Worm (Caenorhabditis elegans) whole organism, L3 larva: ENCODE measurements around the gene unc-69.
A peak's percentile ranks its signal among the peaks of the same experiment; 100 is the strongest.

ENCODE experiments used
- R02D3.7 ChIP-seq: fragments of 150-350 bp; optimal IDR thresholded peaks from 2 replicates; lab custom pipeline; 2014; ENCODE audit warnings: missing biosample characterization, missing genetic modification characterization
- ZK546.5 ChIP-seq: sonication (generic microtip); optimal IDR thresholded peaks from 2 replicates; lab custom pipeline; 2017; ENCODE audit warnings: missing biosample characterization, missing genetic modification characterization
- aly-2 ChIP-seq: fragments of 150-350 bp; optimal IDR thresholded peaks from 2 replicates; lab custom pipeline; 2014; ENCODE audit warnings: missing biosample characterization, missing genetic modification characterization
- ama-1 ChIP-seq: fragments of 150-350 bp; optimal IDR thresholded peaks from 2 replicates; lab custom pipeline; 2018
- ceh-16 ChIP-seq: sonication (generic microtip); optimal IDR thresholded peaks from 2 replicates; lab custom pipeline; 2017; ENCODE audit warnings: missing biosample characterization, missing genetic modification characterization
- ceh-28 ChIP-seq: fragments of 150-350 bp; optimal IDR thresholded peaks from 2 replicates; lab custom pipeline; 2014; ENCODE audit warnings: missing biosample characterization, missing genetic modification reagents, missing genetic modification characterization
- ceh-82 ChIP-seq: fragments of 150-350 bp; optimal IDR thresholded peaks from 2 replicates; lab custom pipeline; 2014; ENCODE audit warnings: missing biosample characterization, missing genetic modification characterization
- daf-12 ChIP-seq: fragments of 150-350 bp; optimal IDR thresholded peaks from 2 replicates; lab custom pipeline; 2014; ENCODE audit warnings: missing biosample characterization, missing genetic modification reagents, missing genetic modification characterization
- egl-5 ChIP-seq: fragments of 150-350 bp; optimal IDR thresholded peaks from 2 replicates; lab custom pipeline; 2017; ENCODE audit warnings: missing biosample characterization, missing genetic modification reagents, missing genetic modification characterization, inconsistent platforms
- elt-1 ChIP-seq: fragments of 150-350 bp; optimal IDR thresholded peaks from 2 replicates; lab custom pipeline; 2014; ENCODE audit warnings: missing biosample characterization, missing genetic modification characterization
- elt-2 ChIP-seq: sonication (generic microtip); optimal IDR thresholded peaks from 2 replicates; lab custom pipeline; 2016; ENCODE audit warnings: missing genetic modification reagents, mild to moderate bottlenecking, missing genetic modification characterization, missing compliant biosample characterization
- eor-1 ChIP-seq, 2 experiments: fragments of 150-350 bp; optimal IDR thresholded peaks; 2 replicates each; lab custom pipeline; 2014 to 2018; ENCODE audit warnings: missing biosample characterization in 2 of 2, missing genetic modification characterization in 2 of 2
- fkh-10 ChIP-seq: sonication (generic microtip); optimal IDR thresholded peaks from 2 replicates; lab custom pipeline; 2017; ENCODE audit warnings: missing biosample characterization, missing genetic modification reagents, missing genetic modification characterization
- hmg-11 ChIP-seq: sonication (generic microtip); optimal IDR thresholded peaks from 2 replicates; lab custom pipeline; 2016; ENCODE audit warnings: missing genetic modification characterization, missing compliant biosample characterization
- jun-1 ChIP-seq: fragments of 150-350 bp; optimal IDR thresholded peaks from 2 replicates; lab custom pipeline; 2014; ENCODE audit warnings: missing biosample characterization, missing genetic modification reagents, missing genetic modification characterization
- lin-15B ChIP-seq: fragments of 150-350 bp; optimal IDR thresholded peaks from 2 replicates; lab custom pipeline; 2014; ENCODE audit warnings: missing biosample characterization, missing genetic modification characterization
- lin-39 ChIP-seq: fragments of 150-350 bp; optimal IDR thresholded peaks from 2 replicates; lab custom pipeline; 2018; ENCODE audit warnings: missing biosample characterization, missing genetic modification reagents, missing genetic modification characterization
- lsy-12 ChIP-seq: sonication (generic microtip); optimal IDR thresholded peaks from 2 replicates; lab custom pipeline; 2016; ENCODE audit warnings: mild to moderate bottlenecking, missing genetic modification characterization, missing compliant biosample characterization
- mdl-1 ChIP-seq: fragments of 150-350 bp; optimal IDR thresholded peaks from 2 replicates; lab custom pipeline; 2014; ENCODE audit warnings: missing biosample characterization, missing genetic modification characterization
- mml-1 ChIP-seq: fragments of 150-350 bp; sonication (generic microtip); optimal IDR thresholded peaks from 3 replicates; lab custom pipeline; 2014; ENCODE audit warnings: missing biosample characterization, missing genetic modification characterization
- nfya-1 ChIP-seq: sonication (generic microtip); optimal IDR thresholded peaks from 2 replicates; lab custom pipeline; 2017; ENCODE audit warnings: missing genetic modification characterization, mild to moderate bottlenecking, missing compliant biosample characterization, antibody characterized with exemption, moderate library complexity; ENCODE audit not compliant: insufficient read depth
- nhr-11 ChIP-seq: fragments of 150-350 bp; optimal IDR thresholded peaks from 2 replicates; lab custom pipeline; 2014; ENCODE audit warnings: missing biosample characterization, missing genetic modification characterization
- nhr-12 ChIP-seq: fragments of 150-350 bp; optimal IDR thresholded peaks from 2 replicates; lab custom pipeline; 2014; ENCODE audit warnings: missing biosample characterization, missing genetic modification characterization
- nhr-23 ChIP-seq: fragments of 150-350 bp; optimal IDR thresholded peaks from 2 replicates; lab custom pipeline; 2014; ENCODE audit warnings: missing biosample characterization, missing genetic modification reagents, missing genetic modification characterization
- nhr-237 ChIP-seq: fragments of 150-350 bp; optimal IDR thresholded peaks from 2 replicates; lab custom pipeline; 2014; ENCODE audit warnings: missing biosample characterization, missing genetic modification characterization
- nhr-25 ChIP-seq: sonication (generic microtip); optimal IDR thresholded peaks from 2 replicates; lab custom pipeline; 2017; ENCODE audit warnings: missing biosample characterization, missing genetic modification characterization
- nhr-43 ChIP-seq: sonication (generic microtip); optimal IDR thresholded peaks from 2 replicates; lab custom pipeline; 2016; ENCODE audit warnings: mild to moderate bottlenecking, missing genetic modification characterization, missing compliant biosample characterization; ENCODE audit not compliant: poor library complexity, severe bottlenecking
- nhr-76 ChIP-seq: fragments of 150-350 bp; sonication (generic microtip); optimal IDR thresholded peaks from 5 replicates; lab custom pipeline; 2014; ENCODE audit warnings: missing biosample characterization, missing genetic modification characterization
- nhr-77 ChIP-seq: fragments of 150-350 bp; optimal IDR thresholded peaks from 2 replicates; lab custom pipeline; 2014; ENCODE audit warnings: missing biosample characterization, missing genetic modification characterization
- pha-4 ChIP-seq: fragments of 150-350 bp; optimal IDR thresholded peaks from 2 replicates; lab custom pipeline; 2014; ENCODE audit warnings: missing biosample characterization, missing genetic modification reagents, missing genetic modification characterization
- pqm-1 ChIP-seq: fragments of 150-350 bp; optimal IDR thresholded peaks from 2 replicates; lab custom pipeline; 2017; ENCODE audit warnings: missing biosample characterization, missing genetic modification characterization, inconsistent platforms
- sea-2 ChIP-seq: fragments of 150-350 bp; sonication (generic microtip); optimal IDR thresholded peaks from 4 replicates; lab custom pipeline; 2014; ENCODE audit warnings: missing biosample characterization, missing genetic modification reagents, missing genetic modification characterization
- skn-1 ChIP-seq: fragments of 150-350 bp; optimal IDR thresholded peaks from 2 replicates; lab custom pipeline; 2014; ENCODE audit warnings: missing biosample characterization, missing genetic modification characterization
- snpc-4 ChIP-seq: fragments of 150-350 bp; optimal IDR thresholded peaks from 2 replicates; lab custom pipeline; 2014; ENCODE audit warnings: missing biosample characterization, missing genetic modification characterization
- tbx-2 ChIP-seq: sonication (generic microtip); optimal IDR thresholded peaks from 2 replicates; lab custom pipeline; 2016; ENCODE audit warnings: mild to moderate bottlenecking, missing genetic modification characterization, missing compliant biosample characterization
- unc-39 ChIP-seq: sonication (generic microtip); optimal IDR thresholded peaks from 4 replicates; lab custom pipeline; 2017; ENCODE audit warnings: missing biosample characterization, missing genetic modification characterization
- unc-62 ChIP-seq: fragments of 150-350 bp; sonication (generic microtip); optimal IDR thresholded peaks from 4 replicates; lab custom pipeline; 2014; ENCODE audit warnings: missing biosample characterization, missing genetic modification reagents, missing genetic modification characterization
- zag-1 ChIP-seq: fragments of 150-350 bp; optimal IDR thresholded peaks from 2 replicates; lab custom pipeline; 2014; ENCODE audit warnings: missing biosample characterization, missing genetic modification characterization
- ztf-11 ChIP-seq: fragments of 150-350 bp; optimal IDR thresholded peaks from 2 replicates; lab custom pipeline; 2014; ENCODE audit warnings: missing biosample characterization, missing genetic modification characterization

unc-69 gene

ce11 chrIII:10332560-10332959 is 13.8 kb downstream of the unc-69 start, which contains the start of gene T07C4.12:
TSS of gene T07C4.12 (minus strand) at chrIII:10332660.
- TF ChIP-seq mml-1 (tag; lab: Kevin White, UChicago) = no peak
- TF ChIP-seq zag-1 (tag; lab: Kevin White, UChicago) = no peak
- TF ChIP-seq sea-2 (GFP tag; lab: Kevin White, UChicago) = no peak
- no peak for TF ChIP-seq unc-39 (tag; lab: Kevin White, UChicago)
- no peak for TF ChIP-seq ceh-28 (tag; lab: Kevin White, UChicago)
- TF ChIP-seq ceh-16 (tag; lab: Kevin White, UChicago) = no peak

- TF ChIP-seq fkh-10 (peak; percentile 45), pha-4 (tag; lab: Kevin White, UChicago) (peak; percentile 83), daf-12 (tag; lab: Kevin White, UChicago) (no peak), elt-2 (tag; lab: Kevin White, UChicago) (peak; percentile 84), nhr-237 (tag; lab: Kevin White, UChicago) (no peak), mdl-1 (tag; lab: Kevin White, UChicago) (no peak), nhr-23 (tag; lab: Kevin White, UChicago) (peak; percentile 89), ceh-82 (tag; lab: Kevin White, UChicago) (peak; percentile 56), skn-1 (peak; percentile 69), unc-62 (no peak), lsy-12 (peak; percentile 87), ama-1 (lab: Kevin White, UChicago) (peak; percentile 52), hmg-11 (peak; percentile 91), R02D3.7 (tag; lab: Kevin White, UChicago) (peak; percentile 68), lin-15B (tag; lab: Kevin White, UChicago) (peak; percentile 91), nhr-76 (tag; lab: Kevin White, UChicago) (no peak), tbx-2 (tag; lab: Kevin White, UChicago) (peak; percentile 82), unc-39 (tag; lab: Kevin White, UChicago) (no peak), nhr-77 (tag; lab: Kevin White, UChicago) (peak; percentile 35), snpc-4 (tag; lab: Kevin White, UChicago) (peak; percentile 73), eor-1 (tag; optimal IDR thresholded peaks at IDR 0.05; lab: Kevin White, UChicago) (no peak), ZK546.5 (tag; lab: Kevin White, UChicago) (no peak), lin-39 (tag; lab: Kevin White, UChicago) (peak; percentile 72), nfya-1 (peak; percentile 90), ceh-28 (tag; lab: Kevin White, UChicago) (peak; percentile 60), nhr-25 (tag; lab: Kevin White, UChicago) (peak; percentile 89), jun-1 (tag; lab: Kevin White, UChicago) (peak; percentile 82), elt-1 (tag; lab: Kevin White, UChicago) (peak; percentile 33), nhr-43 (tag; lab: Kevin White, UChicago) (peak; percentile 87), pqm-1 (tag; lab: Kevin White, UChicago) (peak; percentile 71), egl-5 (peak; percentile 39), ztf-11 (tag; lab: Kevin White, UChicago) (no peak)
Observed at ce11 chrIII:10333961-10334542, 15.3 kb downstream of the unc-69 start, which contains the start of the genes jmjd-4 and mev-1. TSS of gene jmjd-4 (minus strand) at chrIII:10334018. TSS of gene mev-1 (plus strand) at chrIII:10334277.

ce11 chrIII:10335086-10335485 is 16.3 kb downstream of the unc-69 start, which contains the start of gene ced-9:
TSS of gene ced-9 (plus strand) at chrIII:10335172.
- no peak for TF ChIP-seq nhr-23 (tag; lab: Kevin White, UChicago)
- no peak for TF ChIP-seq nhr-11 (tag; lab: Kevin White, UChicago)
- no peak for TF ChIP-seq nhr-77 (tag; lab: Kevin White, UChicago)

- TF ChIP-seq eor-1 (tag; optimal IDR thresholded peaks at IDR 0.05; lab: Kevin White, UChicago) = no peak
- TF ChIP-seq ama-1 (lab: Kevin White, UChicago) = no peak
- no peak for TF ChIP-seq aly-2 (tag; lab: Kevin White, UChicago)
- TF ChIP-seq fkh-10 = no peak
- no peak for TF ChIP-seq elt-2 (tag; lab: Kevin White, UChicago)
- TF ChIP-seq mdl-1 (tag; lab: Kevin White, UChicago) = no peak
- TF ChIP-seq nhr-12 (tag; lab: Kevin White, UChicago) = no peak
- TF ChIP-seq nhr-23 (tag; lab: Kevin White, UChicago) = no peak
- no peak for TF ChIP-seq snpc-4 (tag; lab: Kevin White, UChicago)
- TF ChIP-seq, all 47 proteins: peak for 0
Observed at ce11 chrIII:10336109-10336508, 17.4 kb downstream of the unc-69 start.
